Fruit fly (Drosophila melanogaster) S2 (cell line): ENCODE results near the gene CG17929.
A peak's percentile ranks its signal among the peaks of the same experiment; 100 is the strongest.

Experiments used
- CG8478 ChIP-seq: fragments of >200 bp; optimal IDR thresholded peaks from 2 replicates; lab custom pipeline; 2018
- CTCF ChIP-seq, 2 experiments: fragments of >200 bp; optimal IDR thresholded peaks; 2 replicates each; lab custom pipeline; 2018

dm6 chr3R:16349111-16349655 lies 23.9 kb downstream of the CG17929 start, which contains the start of the genes CG14879 and Manf:
- no peak for TF ChIP-seq CG8478 (lab: Kevin White, UChicago)
- peak; percentile 24 to 38 for TF ChIP-seq CTCF (optimal IDR thresholded peaks at IDR 0.05; lab: Kevin White, UChicago)
